Fruit fly (Drosophila melanogaster): ENCODE results near the gene CG15822.

CG15822 gene

DNA sequence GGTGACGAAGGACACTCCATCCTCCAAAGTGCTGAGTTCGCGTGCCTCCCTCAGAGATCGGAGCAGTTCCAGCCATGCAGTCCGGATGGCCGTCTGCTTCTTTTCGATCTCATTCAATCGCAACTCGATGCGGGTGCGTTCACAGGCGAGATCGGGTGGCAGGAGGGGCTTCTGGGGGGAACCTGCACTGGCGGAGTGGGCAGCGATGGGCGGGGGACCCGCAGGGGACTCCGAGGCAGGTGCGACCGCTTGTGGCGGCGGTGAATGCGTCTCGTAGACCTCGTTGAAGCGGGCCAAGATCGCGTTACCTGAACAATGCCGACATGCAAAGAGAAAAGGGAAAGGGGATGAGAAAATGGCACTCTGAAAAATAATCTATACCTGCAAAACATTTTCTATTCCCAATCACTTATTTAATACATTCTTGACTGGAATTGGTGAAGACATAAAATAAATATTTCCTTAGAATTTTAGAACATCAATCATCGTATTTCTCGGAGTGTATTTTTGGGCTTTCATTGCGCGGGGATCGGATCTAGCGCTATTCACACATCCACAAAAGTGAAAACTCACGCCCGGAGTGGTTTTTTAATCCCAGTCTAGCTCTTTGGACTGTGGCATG is 4.9 kb downstream of the CG15822 start (continued):
- TF ChIP-seq CG18764 (GFP tag; optimal IDR thresholded peaks at IDR 0.05) (peak; percentile 3), psq (GFP tag; optimal IDR thresholded peaks at IDR 0.05) (no peak), Drgx (GFP tag; IDR thresholded peaks at IDR 0.05) (no peak), gsb-n (tag; optimal IDR thresholded peaks at IDR 0.05) (peak; percentile 69), zfh1 (GFP tag; IDR thresholded peaks at IDR 0.05) (peak; percentile 72), CkIIα-i1 (GFP tag; IDR thresholded peaks at IDR 0.05) (no peak), CG11456 (GFP tag; IDR thresholded peaks at IDR 0.05) (no peak), CG17328 (GFP tag; IDR thresholded peaks at IDR 0.05) (peak; percentile 54), chif (GFP tag; optimal IDR thresholded peaks at IDR 0.05) (peak; percentile 2 to 46), CG4404 (GFP tag; IDR thresholded peaks at IDR 0.05) (0 out of 2 replicates have a peak, but pooled peaks have one; percentile 19), oc (tag; optimal IDR thresholded peaks at IDR 0.05) (peak; percentile 70), ham (GFP tag; IDR thresholded peaks at IDR 0.05) (no peak), CG7271 (tag; optimal IDR thresholded peaks at IDR 0.05) (no peak), CG4820 (GFP tag; optimal IDR thresholded peaks at IDR 0.05) (peak; percentile 42), ara (GFP tag; IDR thresholded peaks at IDR 0.05) (peak; percentile 59; the same call in 1 of the 2 replicates), CG6813 (GFP tag; optimal IDR thresholded peaks at IDR 0.05) (no peak), Ets65A (GFP tag) (peak; percentile 89), ssp (GFP tag; IDR thresholded peaks at IDR 0.05) (peak; percentile 43), CG1832 (GFP tag; optimal IDR thresholded peaks at IDR 0.05) (no peak), CG12942 (GFP tag; optimal IDR thresholded peaks at IDR 0.05) (peak; percentile 4), Hr78 (GFP tag; optimal IDR thresholded peaks at IDR 0.05) (peak in 1 of 2 experiments; percentile 77), CG13775 (GFP tag; optimal IDR thresholded peaks at IDR 0.05) (peak; percentile 12), Sox100B (GFP tag; optimal IDR thresholded peaks at IDR 0.05) (peak; percentile 65), CG16863 (GFP tag; optimal IDR thresholded peaks at IDR 0.05) (peak; percentile 19), CG17802 (tag; optimal IDR thresholded peaks at IDR 0.05) (peak; percentile 31), PHDP (tag; optimal IDR thresholded peaks at IDR 0.05) (peak; percentile 42), Gsc (GFP tag; IDR thresholded peaks at IDR 0.05) (0 out of 2 replicates have a peak, but pooled peaks have one; percentile 11), Camta (GFP tag; optimal IDR thresholded peaks at IDR 0.05) (peak; percentile 11), CG5180 (GFP tag; optimal IDR thresholded peaks at IDR 0.05) (peak; percentile 58), CG5953 (GFP tag; IDR thresholded peaks at IDR 0.05) (0 out of 2 replicates have a peak, but pooled peaks have one; percentile 19), vvl (GFP tag; IDR thresholded peaks at IDR 0.05) (peak; percentile 81), tna (GFP tag; IDR thresholded peaks at IDR 0.05; ENCODE audit: partially characterized antibody) (no peak), gem (tag; optimal IDR thresholded peaks at IDR 0.05) (peak; percentile 70), TFAM (GFP tag; optimal IDR thresholded peaks at IDR 0.05) (no peak), CG11093 (GFP tag; IDR thresholded peaks at IDR 0.05) (peak; percentile 58), CG12104 (GFP tag; optimal IDR thresholded peaks at IDR 0.05) (peak; percentile 14), rib (GFP tag; IDR thresholded peaks at IDR 0.05) (no peak), CG11723 (GFP tag; optimal IDR thresholded peaks at IDR 0.05) (peak; percentile 10), CG11504 (tag; optimal IDR thresholded peaks at IDR 0.05) (peak; percentile 69), usp (GFP tag; optimal IDR thresholded peaks at IDR 0.05) (no peak), CG11695 (GFP tag; IDR thresholded peaks at IDR 0.05) (peak; percentile 59; the same call in 2 of the 3 replicates), CG1529 (GFP tag; optimal IDR thresholded peaks at IDR 0.05) (peak; percentile 45), cad (GFP tag; optimal IDR thresholded peaks at IDR 0.05) (no peak), caup (GFP tag; optimal IDR thresholded peaks at IDR 0.05; ENCODE audit: severe bottlenecking) (no peak), CG1603 (tag; optimal IDR thresholded peaks at IDR 0.05) (peak; percentile 74), mirr (GFP tag; optimal IDR thresholded peaks at IDR 0.05) (no peak), CG14667 (GFP tag; IDR thresholded peaks at IDR 0.05) (peak; percentile 12; the same call in 1 of the 2 replicates), Blimp-1 (GFP tag; optimal IDR thresholded peaks at IDR 0.05) (peak; percentile 96), CG10654 (GFP tag; optimal IDR thresholded peaks at IDR 0.05) (peak; percentile 7), Opbp (GFP tag; IDR thresholded peaks at IDR 0.05; ENCODE audit: partially characterized antibody) (no peak)

Measured in whole organism, embryonic.